Fruit fly (Drosophila melanogaster) whole organism, prepupa: ENCODE results near the gene CG8641.

Experiments used
- Blimp-1 ChIP-seq: fragments of 200-800 bp; sonication (Bioruptor generic); optimal IDR thresholded peaks from 3 replicates; lab custom pipeline; 2017; ENCODE audit warnings: missing biosample characterization, missing genetic modification characterization, mild to moderate bottlenecking, moderate library complexity, missing genetic modification reagents
- CG10669 ChIP-seq: fragments of 200-800 bp; sonication (Bioruptor generic); optimal IDR thresholded peaks from 3 replicates; lab custom pipeline; 2018; ENCODE audit warnings: missing biosample characterization, mild to moderate bottlenecking, missing genetic modification characterization, moderate library complexity
- CG11294 ChIP-seq: fragments of 200-800 bp; sonication (Bioruptor generic); IDR thresholded peaks from 2 replicates; pipeline ENCODE4 v1.3.6; 2022; ENCODE audit warnings: missing biosample characterization, missing genetic modification characterization
- CG11762 ChIP-seq: fragments of 200-800 bp; sonication (Bioruptor generic); optimal IDR thresholded peaks from 3 replicates; lab custom pipeline; 2016; ENCODE audit warnings: missing biosample characterization, missing genetic modification characterization; ENCODE audit not compliant: insufficient read depth
- CG11902 ChIP-seq: fragments of 200-800 bp; sonication (Bioruptor generic); optimal IDR thresholded peaks from 3 replicates; lab custom pipeline; 2016; ENCODE audit warnings: missing biosample characterization, missing genetic modification characterization
- CG1621 ChIP-seq: fragments of 200-800 bp; sonication (Bioruptor generic); optimal IDR thresholded peaks from 3 replicates; lab custom pipeline; 2018; ENCODE audit warnings: missing biosample characterization, mild to moderate bottlenecking, missing genetic modification characterization
- CG3032 ChIP-seq: fragments of 200-800 bp; optimal IDR thresholded peaks from 2 replicates; lab custom pipeline; 2019; ENCODE audit warnings: missing biosample characterization, mild to moderate bottlenecking, missing genetic modification characterization, moderate library complexity
- CG3919 ChIP-seq: fragments of 200-800 bp; sonication (Bioruptor generic); optimal IDR thresholded peaks from 3 replicates; lab custom pipeline; 2016; ENCODE audit warnings: missing biosample characterization, missing genetic modification characterization
- CG6163 ChIP-seq: fragments of 200-800 bp; sonication (Bioruptor generic); IDR thresholded peaks from 3 replicates; pipeline ENCODE4 v1.3.6; 2022; ENCODE audit warnings: missing biosample characterization, missing genetic modification characterization
- CG6792 ChIP-seq: fragments of 200-800 bp; sonication (Bioruptor generic); optimal IDR thresholded peaks from 3 replicates; lab custom pipeline; 2016; ENCODE audit warnings: missing biosample characterization, missing genetic modification characterization
- CG6854 ChIP-seq: fragments of 200-800 bp; sonication (Bioruptor generic); optimal IDR thresholded peaks from 2 replicates; lab custom pipeline; 2017; ENCODE audit warnings: missing biosample characterization, mild to moderate bottlenecking, missing genetic modification characterization
- CG7368 ChIP-seq: fragments of 200-800 bp; sonication (Bioruptor generic); optimal IDR thresholded peaks from 3 replicates; lab custom pipeline; 2016; ENCODE audit warnings: missing biosample characterization, missing genetic modification characterization
- CG8632 ChIP-seq: fragments of 200-800 bp; sonication (Bioruptor generic); optimal IDR thresholded peaks from 3 replicates; lab custom pipeline; 2016; ENCODE audit warnings: missing biosample characterization, missing genetic modification characterization
- Eip75B ChIP-seq: fragments of 200-800 bp; sonication (Bioruptor generic); optimal IDR thresholded peaks from 3 replicates; lab custom pipeline; 2016; ENCODE audit warnings: missing biosample characterization, missing genetic modification characterization
- Eip78C ChIP-seq: fragments of 200-800 bp; sonication (Bioruptor generic); peaks from one replicate; lab custom pipeline; 2016; ENCODE audit warnings: missing biosample characterization, missing genetic modification characterization
- Eip93F ChIP-seq: fragments of 200-800 bp; sonication (Bioruptor generic); optimal IDR thresholded peaks from 2 replicates; lab custom pipeline; 2016; ENCODE audit warnings: missing biosample characterization, mild to moderate bottlenecking, missing genetic modification characterization
- Ets96B ChIP-seq: fragments of 200-800 bp; optimal IDR thresholded peaks from 2 replicates; lab custom pipeline; 2019; ENCODE audit warnings: missing biosample characterization, mild to moderate bottlenecking, missing genetic modification characterization, moderate library complexity
- Gug ChIP-seq: fragments of 200-800 bp; sonication (Bioruptor generic); IDR thresholded peaks from 2 replicates; pipeline ENCODE4 v1.3.6; 2022; ENCODE audit warnings: missing biosample characterization, missing genetic modification characterization
- Hr38 ChIP-seq: sonication (Bioruptor generic); optimal IDR thresholded peaks from 2 replicates; lab custom pipeline; 2016; ENCODE audit warnings: missing biosample characterization, missing genetic modification characterization
- Hr39 ChIP-seq: fragments of 200-800 bp; sonication (Bioruptor generic); optimal IDR thresholded peaks from 2 replicates; lab custom pipeline; 2016; ENCODE audit warnings: missing biosample characterization, missing genetic modification characterization
- Lpt ChIP-seq: fragments of 200-800 bp; sonication (Bioruptor generic); optimal IDR thresholded peaks from 3 replicates; lab custom pipeline; 2016; ENCODE audit warnings: missing biosample characterization, missing genetic modification characterization
- Met ChIP-seq: fragments of 200-800 bp; sonication (Bioruptor generic); optimal IDR thresholded peaks from 3 replicates; lab custom pipeline; 2016; ENCODE audit warnings: missing biosample characterization, missing genetic modification characterization
- OdsH ChIP-seq: fragments of 200-800 bp; sonication (Bioruptor generic); optimal IDR thresholded peaks from 3 replicates; lab custom pipeline; 2016; ENCODE audit warnings: missing biosample characterization, missing genetic modification characterization
- Smox ChIP-seq: fragments of 200-800 bp; sonication (Bioruptor generic); optimal IDR thresholded peaks from 3 replicates; lab custom pipeline; 2016; ENCODE audit warnings: missing biosample characterization, missing genetic modification characterization
- Sox14 ChIP-seq: fragments of 200-800 bp; sonication (Bioruptor generic); optimal IDR thresholded peaks from 3 replicates; lab custom pipeline; 2016; ENCODE audit warnings: missing biosample characterization, missing genetic modification characterization
- acj6 ChIP-seq: fragments of 200-800 bp; sonication (Bioruptor generic); optimal IDR thresholded peaks from 3 replicates; lab custom pipeline; 2016; ENCODE audit warnings: missing biosample characterization, missing genetic modification characterization
- cyc ChIP-seq: fragments of 200-800 bp; sonication (Bioruptor generic); optimal IDR thresholded peaks from 3 replicates; lab custom pipeline; 2016; ENCODE audit warnings: missing biosample characterization, missing genetic modification characterization
- dsx ChIP-seq: fragments of 200-800 bp; optimal IDR thresholded peaks from 3 replicates; lab custom pipeline; 2019; ENCODE audit warnings: missing biosample characterization, mild to moderate bottlenecking, missing genetic modification characterization, moderate library complexity; ENCODE audit not compliant: poor library complexity, severe bottlenecking
- eg ChIP-seq: fragments of 200-800 bp; sonication (Bioruptor generic); IDR thresholded peaks from 3 replicates; pipeline ENCODE4 v1.3.6; 2022; ENCODE audit warnings: missing biosample characterization, missing genetic modification characterization
- esn ChIP-seq: fragments of 200-800 bp; sonication (Bioruptor generic); optimal IDR thresholded peaks from 2 replicates; lab custom pipeline; 2016; ENCODE audit warnings: missing biosample characterization, mild to moderate bottlenecking, missing genetic modification characterization, moderate library complexity
- fd59A ChIP-seq: fragments of 200-800 bp; sonication (Bioruptor generic); optimal IDR thresholded peaks from 2 replicates; lab custom pipeline; 2017; ENCODE audit warnings: missing biosample characterization, mild to moderate bottlenecking, missing genetic modification characterization, missing genetic modification reagents
- fd85E ChIP-seq: fragments of 200-800 bp; sonication (Bioruptor generic); optimal IDR thresholded peaks from 3 replicates; lab custom pipeline; 2016; ENCODE audit warnings: missing biosample characterization, missing genetic modification characterization
- pdm3 ChIP-seq: fragments of 200-800 bp; sonication (Bioruptor generic); optimal IDR thresholded peaks from 3 replicates; lab custom pipeline; 2016; ENCODE audit warnings: missing biosample characterization, missing genetic modification characterization
- spab ChIP-seq: fragments of 200-800 bp; sonication (Bioruptor generic); optimal IDR thresholded peaks from 2 replicates; lab custom pipeline; 2017; ENCODE audit warnings: missing biosample characterization, mild to moderate bottlenecking, missing genetic modification characterization, missing genetic modification reagents
- svp ChIP-seq: fragments of 200-800 bp; sonication (Bioruptor generic); peaks from one replicate; lab custom pipeline; 2016; ENCODE audit warnings: missing biosample characterization, missing genetic modification characterization
- vri ChIP-seq: fragments of 200-800 bp; sonication (Bioruptor generic); optimal IDR thresholded peaks from 3 replicates; lab custom pipeline; 2016; ENCODE audit warnings: missing biosample characterization, mild to moderate bottlenecking, missing genetic modification characterization

The CG8641 gene

DNA sequence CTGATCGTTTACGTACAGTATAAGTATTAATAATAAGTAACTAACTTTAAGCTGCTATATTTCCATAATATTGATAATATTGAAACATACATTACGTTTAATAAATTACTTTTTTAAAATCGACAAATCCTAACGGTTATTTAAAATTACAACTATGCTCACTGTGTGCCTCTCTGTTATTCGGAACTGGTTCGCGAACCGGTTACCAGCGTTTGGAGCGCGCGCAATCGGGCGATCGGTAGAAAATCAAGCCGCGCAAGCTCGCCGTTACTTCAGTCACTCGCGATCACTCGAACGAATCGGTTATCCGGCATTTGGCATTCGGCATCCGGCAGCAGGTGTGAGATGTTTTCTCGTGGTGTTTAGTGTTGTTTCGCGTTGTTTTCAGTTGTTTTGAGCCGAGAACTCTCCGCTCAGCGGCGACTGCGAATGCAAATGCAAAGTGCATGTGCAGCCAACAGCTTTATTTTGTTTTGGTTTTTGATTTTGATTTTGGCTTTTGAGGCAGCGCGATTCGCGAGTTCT, 17.3 kb upstream of the CG8641 start, which contains the start of gene form3:
TSS of gene form3 (plus strand) at position 271 of the 525 bp plus-strand sequence.
- no peak for TF ChIP-seq Gug (GFP tag; lab: Robert Waterston, UW)
- TF ChIP-seq Sox14 = no peak
- peak; percentile 6 for TF ChIP-seq dsx
- TF ChIP-seq CG1621 (tag; lab: Kevin White, UChicago) = peak; percentile 86
- peak; percentile 38 for TF ChIP-seq CG6854 (GFP tag; lab: Kevin White, UChicago)
- TF ChIP-seq Eip78C (GFP tag; lab: Kevin White, UChicago) = peak; percentile 29
- TF ChIP-seq CG6163 (GFP tag; lab: Robert Waterston, UW) = peak; percentile 39; the same call in 1 of the 3 replicates

DNA sequence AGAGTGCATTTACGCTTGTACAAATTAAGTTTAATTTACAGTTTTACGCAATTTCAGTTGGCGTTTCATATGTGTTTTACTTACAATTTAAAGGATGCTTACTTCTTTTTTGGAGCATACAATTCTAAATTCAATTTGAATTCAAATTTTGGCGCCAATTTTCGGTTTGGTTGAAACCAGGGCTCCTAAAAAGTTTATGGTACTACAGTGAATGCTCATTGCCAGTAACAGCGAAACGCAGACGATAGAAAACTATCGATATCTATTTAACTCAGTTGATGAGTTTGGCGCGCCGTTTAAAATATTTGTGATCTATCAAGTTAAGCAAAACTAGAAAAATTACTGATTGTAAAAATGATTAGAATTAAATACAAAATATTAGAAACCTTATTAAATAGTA, 16.8 kb upstream of the CG8641 start:
- TF ChIP-seq CG8632 = no peak
- no peak for TF ChIP-seq CG6792
- no peak for TF ChIP-seq Met (GFP tag; lab: Kevin White, UChicago)
- TF ChIP-seq svp (GFP tag; lab: Kevin White, UChicago) = no peak
- TF ChIP-seq pdm3 = no peak
- no peak for TF ChIP-seq Hr39 (GFP tag; lab: Kevin White, UChicago)
- TF ChIP-seq Ets96B = no peak

- TF ChIP-seq Hr38 (GFP tag; lab: Kevin White, UChicago) (no peak), Lpt (GFP tag; lab: Kevin White, UChicago) (no peak), Smox (GFP tag; lab: Kevin White, UChicago) (no peak), Blimp-1 (GFP tag; lab: Kevin White, UChicago) (no peak), CG6854 (GFP tag; lab: Kevin White, UChicago) (no peak), fd85E (no peak), Eip93F (GFP tag; lab: Kevin White, UChicago) (no peak), CG6163 (GFP tag; lab: Robert Waterston, UW) (no peak), Met (GFP tag; lab: Kevin White, UChicago) (no peak), cyc (GFP tag; lab: Kevin White, UChicago) (no peak), CG10669 (GFP tag; lab: Kevin White, UChicago) (no peak), Eip78C (GFP tag; lab: Kevin White, UChicago) (no peak), OdsH (GFP tag; lab: Kevin White, UChicago) (no peak), Eip75B (GFP tag; lab: Kevin White, UChicago) (no peak), fd59A (GFP tag; lab: Kevin White, UChicago) (no peak), CG3032 (tag; lab: Kevin White, UChicago) (no peak), Sox14 (no peak), CG11762 (GFP tag; lab: Kevin White, UChicago) (no peak), CG11294 (GFP tag; lab: Robert Waterston, UW) (no peak), vri (GFP tag; lab: Kevin White, UChicago) (no peak)
Measured at dm6 chr3L:7092904-7093303, 15.6 kb upstream of the CG8641 start, which contains the start of gene Cpr65Ec. Gene Cpr65Ec, plus strand, starts transcription at chr3L:7093204.

- TF ChIP-seq CG3919 (GFP tag; lab: Kevin White, UChicago) (no peak), esn (GFP tag; lab: Kevin White, UChicago) (no peak), svp (GFP tag; lab: Kevin White, UChicago) (peak; percentile 62), acj6 (GFP tag; lab: Kevin White, UChicago) (no peak), Blimp-1 (GFP tag; lab: Kevin White, UChicago) (peak; percentile 90), spab (GFP tag; lab: Kevin White, UChicago) (no peak), CG11902 (GFP tag; lab: Kevin White, UChicago) (no peak), eg (GFP tag; lab: Robert Waterston, UW) (no peak), CG7368 (GFP tag; lab: Kevin White, UChicago) (no peak), CG6163 (GFP tag; lab: Robert Waterston, UW) (no peak), OdsH (GFP tag; lab: Kevin White, UChicago) (no peak), CG6854 (GFP tag; lab: Kevin White, UChicago) (peak; percentile 0)
Measured at dm6 chr3L:7091331-7091904, 14.2 kb upstream of the CG8641 start.
